Worm (Caenorhabditis elegans) whole organism, young adult: ENCODE data around the gene C35A5.6.

Experiments used
- C06A6.2 ChIP-seq: fragments of 200-800 bp; sonication (Bioruptor generic); conservative IDR thresholded peaks from 2 replicates; pipeline ENCODE4 v1.3.6; 2022; ENCODE audit warnings: missing genetic modification characterization, missing compliant biosample characterization
- C17E4.6 ChIP-seq: fragments of 200-800 bp; sonication (Bioruptor generic); IDR thresholded peaks from 2 replicates; pipeline ENCODE4 v1.3.6; 2022; ENCODE audit warnings: missing genetic modification reagents, missing genetic modification characterization, missing compliant biosample characterization
- F22D6.2 ChIP-seq: sonication (generic microtip); optimal IDR thresholded peaks from 2 replicates; lab custom pipeline; 2016; ENCODE audit warnings: mild to moderate bottlenecking, missing genetic modification characterization, missing compliant biosample characterization
- F23B12.7 ChIP-seq: sonication (generic microtip); optimal IDR thresholded peaks from 2 replicates; lab custom pipeline; 2017; ENCODE audit warnings: missing genetic modification characterization, mild to moderate bottlenecking, missing compliant biosample characterization, antibody characterized with exemption, moderate library complexity; ENCODE audit not compliant: insufficient read depth
- F49E8.2 ChIP-seq: sonication (generic microtip); optimal IDR thresholded peaks from 3 replicates; lab custom pipeline; 2017; ENCODE audit warnings: missing genetic modification characterization, mild to moderate bottlenecking, missing compliant biosample characterization, antibody characterized with exemption, moderate library complexity; ENCODE audit not compliant: insufficient read depth
- F52B5.7 ChIP-seq: sonication (generic microtip); optimal IDR thresholded peaks from 2 replicates; lab custom pipeline; 2016; ENCODE audit warnings: mild to moderate bottlenecking, missing genetic modification characterization, missing compliant biosample characterization
- F57A8.1 ChIP-seq: fragments of 200-800 bp; sonication (Bioruptor generic); optimal IDR thresholded peaks from 2 replicates; lab custom pipeline; 2018; ENCODE audit warnings: mild to moderate bottlenecking, missing genetic modification characterization, moderate library complexity, missing compliant biosample characterization
- K11D2.4 ChIP-seq: fragments of 200-800 bp; sonication (Bioruptor generic); IDR thresholded peaks from 2 replicates; pipeline ENCODE4 v1.3.6; 2022; ENCODE audit warnings: missing genetic modification reagents, missing genetic modification characterization, missing compliant biosample characterization
- K12H6.12 ChIP-seq: fragments of 200-800 bp; sonication (Bioruptor generic); optimal IDR thresholded peaks from 2 replicates; lab custom pipeline; 2018; ENCODE audit warnings: mild to moderate bottlenecking, missing genetic modification characterization, missing compliant biosample characterization
- T07F8.4 ChIP-seq: sonication (generic microtip); optimal IDR thresholded peaks from 2 replicates; lab custom pipeline; 2016; ENCODE audit warnings: mild to moderate bottlenecking, missing genetic modification characterization, moderate library complexity, missing compliant biosample characterization
- Y67H2A.10 ChIP-seq: fragments of 200-800 bp; sonication (Bioruptor generic); conservative IDR thresholded peaks from 2 replicates; pipeline ENCODE4 v1.3.6; 2022; ENCODE audit warnings: missing genetic modification reagents, missing genetic modification characterization, missing compliant biosample characterization
- Y95B8A.8 ChIP-seq: fragments of 200-800 bp; sonication (Bioruptor generic); IDR thresholded peaks from 2 replicates; pipeline ENCODE4 v1.3.6; 2022; ENCODE audit warnings: missing genetic modification reagents, missing genetic modification characterization, missing compliant biosample characterization
- ZK185.1 ChIP-seq: sonication (generic microtip); optimal IDR thresholded peaks from 2 replicates; lab custom pipeline; 2016; ENCODE audit warnings: mild to moderate bottlenecking, missing genetic modification characterization, missing compliant biosample characterization; ENCODE audit not compliant: poor library complexity, severe bottlenecking
- athp-1 ChIP-seq: sonication (generic microtip); optimal IDR thresholded peaks from 2 replicates; lab custom pipeline; 2017; ENCODE audit warnings: mild to moderate bottlenecking, missing genetic modification characterization, missing compliant biosample characterization
- attf-6 ChIP-seq: fragments of 200-800 bp; sonication (Bioruptor generic); IDR thresholded peaks from 2 replicates; pipeline ENCODE4 v1.3.6; 2022; ENCODE audit warnings: missing genetic modification reagents, missing genetic modification characterization, missing compliant biosample characterization
- ceh-27 ChIP-seq: fragments of 200-800 bp; sonication (Bioruptor generic); optimal IDR thresholded peaks from 2 replicates; lab custom pipeline; 2018; ENCODE audit warnings: mild to moderate bottlenecking, missing genetic modification characterization, moderate library complexity, missing compliant biosample characterization
- dpff-1 ChIP-seq: sonication (generic microtip); optimal IDR thresholded peaks from 2 replicates; lab custom pipeline; 2017; ENCODE audit warnings: mild to moderate bottlenecking, missing genetic modification characterization, missing compliant biosample characterization
- dpl-1 ChIP-seq: fragments of 150-350 bp; optimal IDR thresholded peaks from 2 replicates; lab custom pipeline; 2014; ENCODE audit warnings: missing biosample characterization, missing genetic modification reagents, missing genetic modification characterization
- ekl-4 ChIP-seq: fragments of 200-800 bp; sonication (Bioruptor generic); IDR thresholded peaks from 2 replicates; pipeline ENCODE4 v1.3.6; 2022; ENCODE audit warnings: missing genetic modification reagents, missing genetic modification characterization, missing compliant biosample characterization
- fkh-3 ChIP-seq: sonication (generic microtip); optimal IDR thresholded peaks from 2 replicates; lab custom pipeline; 2016; ENCODE audit warnings: mild to moderate bottlenecking, missing genetic modification characterization, missing compliant biosample characterization
- hmg-20 ChIP-seq: fragments of 200-800 bp; sonication (Bioruptor generic); IDR thresholded peaks from 2 replicates; pipeline ENCODE4 v1.3.6; 2022; ENCODE audit warnings: missing genetic modification reagents, missing genetic modification characterization, missing compliant biosample characterization
- let-526 ChIP-seq: fragments of 200-800 bp; sonication (Bioruptor generic); IDR thresholded peaks from 2 replicates; pipeline ENCODE4 v1.3.6; 2022; ENCODE audit warnings: missing genetic modification reagents, missing genetic modification characterization, missing compliant biosample characterization
- let-607 ChIP-seq, 2 experiments: fragments of 200-800 bp in 1 of 2; sonication (Bioruptor generic) in 1 of 2; sonication (generic microtip) in 1 of 2; optimal IDR thresholded peaks; 2 replicates each; lab custom pipeline; 2016 to 2018; ENCODE audit warnings: mild to moderate bottlenecking in 2 of 2, missing compliant biosample characterization in 2 of 2, missing genetic modification characterization in 2 of 2, moderate library complexity in 2 of 2, missing genotype in 1 of 2
- lin-35 ChIP-seq, 3 experiments: fragments of 150-350 bp in 2 of 3; sonication (generic microtip) in 1 of 3; optimal IDR thresholded peaks; 2 replicates each; lab custom pipeline; 2014 to 2018; ENCODE audit warnings: missing biosample characterization in 3 of 3, missing genetic modification characterization in 3 of 3, missing genetic modification reagents in 3 of 3
- lir-1 ChIP-seq: fragments of 200-800 bp; sonication (Bioruptor generic); conservative IDR thresholded peaks from 2 replicates; pipeline ENCODE4 v1.3.6; 2022; ENCODE audit warnings: missing genetic modification reagents, missing genetic modification characterization, missing compliant biosample characterization
- madf-3 ChIP-seq: fragments of 200-800 bp; sonication (Bioruptor generic); IDR thresholded peaks from 2 replicates; pipeline ENCODE4 v1.3.6; 2022; ENCODE audit warnings: missing genetic modification reagents, missing genetic modification characterization, missing compliant biosample characterization
- mcd-1 ChIP-seq: fragments of 200-800 bp; sonication (Bioruptor generic); IDR thresholded peaks from 2 replicates; pipeline ENCODE4 v1.3.6; 2022; ENCODE audit warnings: missing genetic modification reagents, missing genetic modification characterization, missing compliant biosample characterization
- mel-28 ChIP-seq: sonication (generic microtip); optimal IDR thresholded peaks from 2 replicates; lab custom pipeline; 2016; ENCODE audit warnings: borderline replicate concordance, mild to moderate bottlenecking, missing genetic modification characterization, missing compliant biosample characterization
- mxl-1 ChIP-seq: sonication (generic microtip); optimal IDR thresholded peaks from 2 replicates; lab custom pipeline; 2016; ENCODE audit warnings: missing genetic modification characterization, missing compliant biosample characterization
- nfya-1 ChIP-seq: sonication (generic microtip); optimal IDR thresholded peaks from 2 replicates; lab custom pipeline; 2017; ENCODE audit warnings: antibody characterized with exemption, missing compliant biosample characterization, missing genetic modification characterization, borderline replicate concordance; ENCODE audit not compliant: insufficient read depth
- nfya-2 ChIP-seq: fragments of 200-800 bp; sonication (Bioruptor generic); IDR thresholded peaks from 2 replicates; pipeline ENCODE4 v1.3.6; 2022; ENCODE audit warnings: missing genetic modification reagents, missing genetic modification characterization, missing compliant biosample characterization
- nhr-27 ChIP-seq: fragments of 200-800 bp; sonication (Bioruptor generic); optimal IDR thresholded peaks from 2 replicates; lab custom pipeline; 2018; ENCODE audit warnings: mild to moderate bottlenecking, missing genetic modification characterization, moderate library complexity, missing compliant biosample characterization
- nhr-80 ChIP-seq: sonication (generic microtip); optimal IDR thresholded peaks from 2 replicates; lab custom pipeline; 2016; ENCODE audit warnings: missing genetic modification characterization, missing compliant biosample characterization
- pha-4 ChIP-seq: fragments of 150-350 bp; sonication (generic microtip); optimal IDR thresholded peaks from 2 replicates; lab custom pipeline; 2014; ENCODE audit warnings: missing biosample characterization, missing genetic modification reagents, missing genetic modification characterization
- rcor-1 ChIP-seq: fragments of 200-800 bp; sonication (Bioruptor generic); IDR thresholded peaks from 2 replicates; pipeline ENCODE4 v1.3.6; 2022; ENCODE audit warnings: missing genetic modification reagents, missing genetic modification characterization, missing compliant biosample characterization
- repo-1 ChIP-seq: sonication (generic microtip); optimal IDR thresholded peaks from 2 replicates; lab custom pipeline; 2017; ENCODE audit warnings: mild to moderate bottlenecking, missing genetic modification characterization, missing compliant biosample characterization
- snpc-4 ChIP-seq, 5 experiments: fragments of 150-350 bp in 1 of 5; sonication (generic microtip) in 4 of 5; optimal IDR thresholded peaks; 2 replicates each; lab custom pipeline; 2014 to 2018; ENCODE audit warnings: missing genetic modification characterization in 5 of 5, missing biosample characterization in 3 of 5, antibody characterized with exemption in 2 of 5, mild to moderate bottlenecking in 2 of 5, missing compliant biosample characterization in 2 of 5, missing genotype in 2 of 5, moderate library complexity in 2 of 5, missing genetic modification reagents in 1 of 5
- somi-1 ChIP-seq: fragments of 200-800 bp; sonication (Bioruptor generic); optimal IDR thresholded peaks from 2 replicates; lab custom pipeline; 2018; ENCODE audit warnings: mild to moderate bottlenecking, missing genetic modification characterization, missing compliant biosample characterization
- tbx-9 ChIP-seq: sonication (generic microtip); optimal IDR thresholded peaks from 2 replicates; lab custom pipeline; 2016; ENCODE audit warnings: borderline replicate concordance, missing genetic modification characterization, inconsistent platforms, missing compliant biosample characterization
- unc-130 ChIP-seq: sonication (generic microtip); optimal IDR thresholded peaks from 2 replicates; lab custom pipeline; 2016; ENCODE audit warnings: missing genetic modification reagents, missing genetic modification characterization, missing compliant biosample characterization
- unc-62 ChIP-seq: fragments of 150-350 bp; optimal IDR thresholded peaks from 2 replicates; lab custom pipeline; 2014; ENCODE audit warnings: missing biosample characterization, missing genetic modification reagents, missing genetic modification characterization
- ztf-18 ChIP-seq: sonication (generic microtip); optimal IDR thresholded peaks from 2 replicates; lab custom pipeline; 2016; ENCODE audit warnings: missing genotype, mild to moderate bottlenecking, missing genetic modification characterization, missing compliant biosample characterization

C35A5.6 gene

DNA sequence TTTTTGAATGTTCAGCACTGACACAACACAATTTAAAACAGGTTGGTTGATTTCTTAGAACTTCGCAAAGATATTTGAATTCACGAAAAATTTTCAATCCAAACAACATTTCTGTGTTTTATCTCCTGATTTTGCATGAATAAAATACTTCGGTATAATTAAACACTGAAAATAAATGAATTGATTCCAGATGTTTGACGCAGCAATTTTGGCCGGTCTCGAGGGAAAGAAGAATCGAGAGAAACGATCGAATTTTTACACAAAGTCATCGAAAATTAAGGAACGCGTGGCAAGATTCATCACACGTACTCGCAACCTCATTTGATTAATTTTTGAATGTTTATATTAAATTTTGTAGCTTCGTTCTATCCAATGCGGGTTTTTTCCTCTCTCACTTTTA lies 44.8 kb upstream of the C35A5.6 start:
- TF ChIP-seq athp-1 (tag; lab: Kevin White, UChicago), result no peak
- no peak for TF ChIP-seq nhr-27 (tag; lab: Kevin White, UChicago)
- TF ChIP-seq ceh-27 (GFP tag; lab: Kevin White, UChicago), result no peak
- no peak for TF ChIP-seq let-607 (tag; optimal IDR thresholded peaks at IDR 0.05; lab: Kevin White, UChicago)
- no peak for TF ChIP-seq let-526 (GFP tag; lab: Robert Waterston, UW)
- no peak for TF ChIP-seq K11D2.4
- TF ChIP-seq F52B5.7 (tag; lab: Kevin White, UChicago), result no peak
- TF ChIP-seq K12H6.12, result no peak
- no peak for TF ChIP-seq rcor-1 (GFP tag; lab: Robert Waterston, UW)
- no peak for TF ChIP-seq mxl-1
- no peak for TF ChIP-seq mel-28 (tag; lab: Kevin White, UChicago)
- TF ChIP-seq mcd-1 (GFP tag; lab: Robert Waterston, UW), result no peak
- no peak for TF ChIP-seq C17E4.6 (GFP tag; lab: Robert Waterston, UW)
- no peak for TF ChIP-seq hmg-20 (GFP tag; lab: Robert Waterston, UW)
- TF ChIP-seq nfya-2 (GFP tag; lab: Robert Waterston, UW), result no peak
- no peak for TF ChIP-seq T07F8.4
- TF ChIP-seq dpff-1 (tag; lab: Kevin White, UChicago), result no peak
- TF ChIP-seq dpl-1 (GFP tag; lab: Kevin White, UChicago), result no peak
- TF ChIP-seq F23B12.7 (tag; lab: Kevin White, UChicago), result no peak
- TF ChIP-seq snpc-4 (GFP tag; optimal IDR thresholded peaks at IDR 0.05; lab: Kevin White, UChicago), result no peak
- no peak for TF ChIP-seq snpc-4 (tag; optimal IDR thresholded peaks at IDR 0.05; lab: Kevin White, UChicago)

DNA sequence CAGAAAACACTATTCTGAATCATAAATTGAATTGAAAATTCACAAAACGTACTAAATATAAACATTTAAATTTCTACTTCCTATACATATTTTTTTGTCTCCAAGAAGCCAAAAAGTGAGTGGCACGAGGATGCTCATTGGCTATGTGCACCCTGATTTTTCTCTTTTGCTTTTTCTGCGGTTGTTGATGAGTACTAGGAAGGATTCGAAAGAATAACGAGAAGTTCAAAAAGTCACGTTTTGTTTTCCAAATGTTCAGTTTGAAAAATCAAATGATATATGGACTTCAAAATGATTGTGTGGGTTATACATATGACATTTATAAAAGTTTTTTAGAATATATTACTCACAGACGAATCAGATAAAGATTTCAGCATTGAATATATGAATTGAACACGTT lies 44.2 kb upstream of the C35A5.6 start:
- TF ChIP-seq unc-62, result no peak
- TF ChIP-seq repo-1 (tag; lab: Kevin White, UChicago), result no peak
- TF ChIP-seq nhr-80 (tag; lab: Kevin White, UChicago), result no peak
- TF ChIP-seq dpl-1 (GFP tag; lab: Kevin White, UChicago), result no peak
- no peak for TF ChIP-seq lin-35 (GFP tag; optimal IDR thresholded peaks at IDR 0.05; lab: Kevin White, UChicago)
- TF ChIP-seq attf-6 (GFP tag; lab: Robert Waterston, UW), result no peak
- TF ChIP-seq F22D6.2 (tag; lab: Kevin White, UChicago), result no peak
- TF ChIP-seq ekl-4, result no peak
- TF ChIP-seq C06A6.2 (GFP tag; lab: Robert Waterston, UW), result no peak
- no peak for TF ChIP-seq lir-1 (GFP tag; lab: Robert Waterston, UW)
- no peak for TF ChIP-seq athp-1 (tag; lab: Kevin White, UChicago)
- TF ChIP-seq tbx-9 (tag; lab: Kevin White, UChicago), result no peak
- TF ChIP-seq Y67H2A.10 (GFP tag; lab: Robert Waterston, UW), result no peak
- no peak for TF ChIP-seq K12H6.12
- TF ChIP-seq mel-28 (tag; lab: Kevin White, UChicago), result no peak
- no peak for TF ChIP-seq ZK185.1 (tag; lab: Kevin White, UChicago)
- no peak for TF ChIP-seq fkh-3 (tag; lab: Kevin White, UChicago)
- no peak for TF ChIP-seq unc-130 (GFP tag; lab: Kevin White, UChicago)

DNA sequence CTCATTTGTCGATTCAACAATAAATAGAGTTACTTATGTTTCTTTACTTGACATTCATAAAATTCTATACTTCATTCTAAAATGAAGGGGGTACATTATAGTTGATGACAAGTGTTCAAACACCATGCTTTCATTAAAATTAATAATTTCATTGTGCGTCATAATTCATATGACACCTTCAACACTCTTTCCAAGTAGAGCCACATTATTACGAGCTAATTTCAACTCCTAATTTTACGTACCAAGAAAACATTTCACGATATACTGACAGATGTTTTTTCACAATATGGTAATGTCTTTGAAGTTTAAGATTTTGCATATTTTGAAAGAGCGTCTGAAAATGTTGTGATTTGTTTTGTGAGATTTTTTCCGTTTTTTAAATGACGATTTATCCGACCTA lies 43.5 kb upstream of the C35A5.6 start:
- TF ChIP-seq repo-1 (tag; lab: Kevin White, UChicago) (no peak), Y95B8A.8 (GFP tag; lab: Robert Waterston, UW) (no peak), F23B12.7 (tag; lab: Kevin White, UChicago) (no peak), F49E8.2 (tag; lab: Kevin White, UChicago) (no peak), ztf-18 (no peak), madf-3 (GFP tag; lab: Robert Waterston, UW) (no peak), F57A8.1 (GFP tag; lab: Kevin White, UChicago) (no peak), nfya-1 (tag; lab: Kevin White, UChicago) (no peak), pha-4 (tag; lab: Kevin White, UChicago) (no peak), somi-1 (GFP tag; lab: Kevin White, UChicago) (no peak)
